Fruit fly (Drosophila melanogaster) whole organism, embryonic: ENCODE data around the gene Mks1.

ENCODE experiments used
- Bdp1 ChIP-seq: fragments of 200-800 bp; sonication (Bioruptor generic); optimal IDR thresholded peaks from 3 replicates; lab custom pipeline; 2016; ENCODE audit warnings: missing biosample characterization, missing genetic modification characterization
- BtbVII ChIP-seq: fragments of 200-800 bp; sonication (Bioruptor generic); optimal IDR thresholded peaks from 3 replicates; lab custom pipeline; 2017; ENCODE audit warnings: missing biosample characterization, mild to moderate bottlenecking, missing genetic modification characterization
- CG10209 ChIP-seq: fragments of 200-800 bp; sonication (Bioruptor generic); optimal IDR thresholded peaks from 3 replicates; lab custom pipeline; 2017; ENCODE audit warnings: missing biosample characterization, mild to moderate bottlenecking, missing genetic modification characterization, missing genetic modification reagents
- CG10462 ChIP-seq: fragments of 200-800 bp; sonication (Bioruptor generic); optimal IDR thresholded peaks from 2 replicates; lab custom pipeline; 2016; ENCODE audit warnings: missing biosample characterization, missing genetic modification characterization
- CG11560 ChIP-seq: fragments of 200-800 bp; sonication (Bioruptor generic); IDR thresholded peaks from 3 replicates; pipeline ENCODE4 v1.3.6; 2022; ENCODE audit warnings: missing biosample characterization, missing genetic modification characterization
- CG11696 ChIP-seq: fragments of 200-800 bp; sonication (Bioruptor generic); IDR thresholded peaks from 2 replicates; pipeline ENCODE4 v1.3.6; 2022; ENCODE audit warnings: missing biosample characterization, missing genetic modification characterization
- CG12104 ChIP-seq: fragments of 200-800 bp; sonication (Bioruptor generic); optimal IDR thresholded peaks from 3 replicates; lab custom pipeline; 2016; ENCODE audit warnings: missing biosample characterization, missing genetic modification characterization
- CG12155 ChIP-seq: fragments of 200-800 bp; sonication (Bioruptor generic); optimal IDR thresholded peaks from 3 replicates; lab custom pipeline; 2016; ENCODE audit warnings: missing biosample characterization, missing genetic modification characterization
- CG14860 ChIP-seq: fragments of 200-800 bp; sonication (Bioruptor generic); IDR thresholded peaks from 3 replicates; pipeline ENCODE4 v1.3.6; 2022; ENCODE audit warnings: missing biosample characterization, missing genetic modification characterization; ENCODE audit not compliant: partially characterized antibody
- CG1529 ChIP-seq: fragments of 200-800 bp; sonication (Bioruptor generic); optimal IDR thresholded peaks from 3 replicates; lab custom pipeline; 2018; ENCODE audit warnings: missing biosample characterization, missing genetic modification characterization
- CG18476 ChIP-seq: fragments of 200-800 bp; sonication (Bioruptor generic); optimal IDR thresholded peaks from 2 replicates; lab custom pipeline; 2016; ENCODE audit warnings: missing biosample characterization, mild to moderate bottlenecking, missing genetic modification characterization
- CG3995 ChIP-seq: fragments of 200-800 bp; sonication (Bioruptor generic); optimal IDR thresholded peaks from 3 replicates; lab custom pipeline; 2016; ENCODE audit warnings: missing biosample characterization, missing genetic modification characterization
- CG4328 ChIP-seq: fragments of 200-800 bp; sonication (Bioruptor generic); optimal IDR thresholded peaks from 3 replicates; lab custom pipeline; 2017; ENCODE audit warnings: missing biosample characterization, missing genetic modification reagents, missing genetic modification characterization
- CG5245 ChIP-seq: fragments of 200-800 bp; sonication (Bioruptor generic); optimal IDR thresholded peaks from 3 replicates; lab custom pipeline; 2016; ENCODE audit warnings: missing biosample characterization, missing genetic modification characterization
- CG7963 ChIP-seq: fragments of 200-800 bp; sonication (Bioruptor generic); IDR thresholded peaks from 3 replicates; pipeline ENCODE4 v1.3.6; 2022; ENCODE audit warnings: missing biosample characterization, missing genetic modification characterization; ENCODE audit not compliant: partially characterized antibody
- CG7987 ChIP-seq: fragments of 200-800 bp; sonication (Bioruptor generic); optimal IDR thresholded peaks from 2 replicates; lab custom pipeline; 2018; ENCODE audit warnings: missing biosample characterization, mild to moderate bottlenecking, missing genetic modification characterization, moderate library complexity
- CG8765 ChIP-seq: fragments of 200-800 bp; sonication (Bioruptor generic); IDR thresholded peaks from 2 replicates; pipeline ENCODE4 v1.3.6; 2022; ENCODE audit warnings: missing biosample characterization, missing genetic modification characterization
- D19B ChIP-seq: fragments of 200-800 bp; sonication (Bioruptor generic); optimal IDR thresholded peaks from 2 replicates; lab custom pipeline; 2017; ENCODE audit warnings: missing biosample characterization, mild to moderate bottlenecking, missing genetic modification characterization
- Dad ChIP-seq: fragments of 200-800 bp; sonication (Bioruptor generic); optimal IDR thresholded peaks from 3 replicates; lab custom pipeline; 2016; ENCODE audit warnings: missing biosample characterization, missing genetic modification characterization
- Dip3 ChIP-seq: fragments of 200-800 bp; sonication (Bioruptor generic); optimal IDR thresholded peaks from 3 replicates; lab custom pipeline; 2016; ENCODE audit warnings: missing biosample characterization, missing genetic modification characterization
- Doc2 ChIP-seq: fragments of 200-800 bp; sonication (Bioruptor generic); IDR thresholded peaks from 2 replicates; pipeline ENCODE4 v1.3.6; 2022; ENCODE audit warnings: missing biosample characterization, missing genetic modification characterization
- E2f1 ChIP-seq: fragments of 200-800 bp; sonication (Bioruptor generic); IDR thresholded peaks from 2 replicates; pipeline ENCODE4 v1.3.6; 2022; ENCODE audit warnings: missing biosample characterization, missing genetic modification characterization
- Fer3 ChIP-seq: fragments of 200-800 bp; sonication (Bioruptor generic); optimal IDR thresholded peaks from 2 replicates; lab custom pipeline; 2018; ENCODE audit warnings: missing biosample characterization, mild to moderate bottlenecking, missing genetic modification characterization, moderate library complexity
- HLH3B ChIP-seq: fragments of 200-800 bp; sonication (Bioruptor generic); IDR thresholded peaks from 2 replicates; pipeline ENCODE4 v1.3.6; 2022; ENCODE audit warnings: missing biosample characterization, missing genetic modification characterization
- HmgZ ChIP-seq: fragments of 200-800 bp; sonication (Bioruptor generic); optimal IDR thresholded peaks from 2 replicates; lab custom pipeline; 2018; ENCODE audit warnings: missing biosample characterization, mild to moderate bottlenecking, missing genetic modification characterization
- MESR4 ChIP-seq: fragments of 200-800 bp; sonication (Bioruptor generic); optimal IDR thresholded peaks from 2 replicates; lab custom pipeline; 2018; ENCODE audit warnings: missing biosample characterization, mild to moderate bottlenecking, missing genetic modification characterization, moderate library complexity
- Six4 ChIP-seq: fragments of 200-800 bp; sonication (Bioruptor generic); optimal IDR thresholded peaks from 2 replicates; lab custom pipeline; 2016; ENCODE audit warnings: missing biosample characterization, missing genetic modification characterization
- TFAM ChIP-seq: fragments of 200-800 bp; sonication (Bioruptor generic); optimal IDR thresholded peaks from 2 replicates; lab custom pipeline; 2017; ENCODE audit warnings: missing biosample characterization, missing genetic modification characterization, inconsistent platforms
- Xrp1 ChIP-seq: fragments of 200-800 bp; sonication (Bioruptor generic); IDR thresholded peaks from 2 replicates; pipeline ENCODE4 v1.3.6; 2022; ENCODE audit warnings: missing biosample characterization, missing genetic modification characterization
- al ChIP-seq: fragments of 200-800 bp; sonication (Bioruptor generic); IDR thresholded peaks from 2 replicates; pipeline ENCODE4 v1.3.6; 2022; ENCODE audit warnings: missing biosample characterization, missing genetic modification characterization
- ash1 ChIP-seq: fragments of 200-800 bp; sonication (Bioruptor generic); optimal IDR thresholded peaks from 2 replicates; lab custom pipeline; 2018; ENCODE audit warnings: missing biosample characterization, mild to moderate bottlenecking, missing genetic modification characterization
- bcd ChIP-seq: fragments of 200-800 bp; sonication (Bioruptor generic); optimal IDR thresholded peaks from 2 replicates; lab custom pipeline; 2017; ENCODE audit warnings: missing biosample characterization, mild to moderate bottlenecking, missing genetic modification characterization
- bigmax ChIP-seq: fragments of 200-800 bp; sonication (Bioruptor generic); optimal IDR thresholded peaks from 2 replicates; lab custom pipeline; 2018; ENCODE audit warnings: missing biosample characterization, mild to moderate bottlenecking, missing genetic modification characterization
- bowl ChIP-seq: fragments of 200-800 bp; sonication (Bioruptor generic); IDR thresholded peaks from 2 replicates; pipeline ENCODE4 v1.3.6; 2022; ENCODE audit warnings: missing biosample characterization, missing genetic modification characterization
- cg ChIP-seq: fragments of 200-800 bp; sonication (Bioruptor generic); optimal IDR thresholded peaks from 3 replicates; lab custom pipeline; 2019; ENCODE audit warnings: missing biosample characterization, mild to moderate bottlenecking, missing genetic modification characterization, moderate library complexity
- cwo ChIP-seq: fragments of 200-800 bp; sonication (Bioruptor generic); optimal IDR thresholded peaks from 3 replicates; lab custom pipeline; 2017; ENCODE audit warnings: missing biosample characterization, missing genetic modification characterization, mild to moderate bottlenecking, moderate library complexity, missing genetic modification reagents
- disco-r ChIP-seq: fragments of 200-800 bp; sonication (Bioruptor generic); optimal IDR thresholded peaks from 2 replicates; lab custom pipeline; 2016; ENCODE audit warnings: missing biosample characterization, missing genetic modification characterization
- dm ChIP-seq: fragments of 200-800 bp; sonication (Bioruptor generic); optimal IDR thresholded peaks from 3 replicates; lab custom pipeline; 2016; ENCODE audit warnings: missing biosample characterization, missing genetic modification characterization
- dmrt11E ChIP-seq: fragments of 200-800 bp; sonication (Bioruptor generic); optimal IDR thresholded peaks from 3 replicates; lab custom pipeline; 2018; ENCODE audit warnings: missing biosample characterization, mild to moderate bottlenecking, missing genetic modification characterization, moderate library complexity
- ewg ChIP-seq: fragments of 200-800 bp; sonication (Bioruptor generic); optimal IDR thresholded peaks from 3 replicates; lab custom pipeline; 2017; ENCODE audit warnings: mild to moderate bottlenecking, missing biosample characterization, missing genetic modification reagents, missing genetic modification characterization
- grau ChIP-seq: fragments of 200-800 bp; optimal IDR thresholded peaks from 3 replicates; lab custom pipeline; 2019; ENCODE audit warnings: missing biosample characterization, mild to moderate bottlenecking, missing genetic modification characterization, moderate library complexity
- insv ChIP-seq, 2 experiments: fragments of 200-800 bp; sonication (Bioruptor generic); optimal IDR thresholded peaks; 3 replicates each; lab custom pipeline; 2016 to 2018; ENCODE audit warnings: missing biosample characterization in 2 of 2, missing genetic modification characterization in 2 of 2
- jing ChIP-seq: fragments of 200-800 bp; sonication (Bioruptor generic); optimal IDR thresholded peaks from 2 replicates; lab custom pipeline; 2018; ENCODE audit warnings: missing biosample characterization, mild to moderate bottlenecking, missing genetic modification characterization
- org-1 ChIP-seq: fragments of 200-800 bp; sonication (Bioruptor generic); optimal IDR thresholded peaks from 2 replicates; lab custom pipeline; 2017; ENCODE audit warnings: missing biosample characterization, missing genetic modification characterization
- otp ChIP-seq: fragments of 200-800 bp; sonication (Bioruptor generic); IDR thresholded peaks from 3 replicates; pipeline ENCODE4, ENCODE4 v1.3.6; 2022; ENCODE audit warnings: missing biosample characterization, missing genetic modification characterization
- psq ChIP-seq: fragments of 200-800 bp; sonication (Bioruptor generic); optimal IDR thresholded peaks from 2 replicates; lab custom pipeline; 2017; ENCODE audit warnings: missing biosample characterization, missing genetic modification characterization
- ranshi ChIP-seq: fragments of 200-800 bp; sonication (Bioruptor generic); IDR thresholded peaks from 2 replicates; pipeline ENCODE4 v1.3.6; 2022; ENCODE audit warnings: missing biosample characterization, missing genetic modification characterization
- row ChIP-seq: fragments of 200-800 bp; sonication (Bioruptor generic); IDR thresholded peaks from 3 replicates; pipeline ENCODE4 v1.3.6; 2022; ENCODE audit warnings: missing biosample characterization, missing genetic modification characterization
- sens ChIP-seq: fragments of 200-800 bp; sonication (Bioruptor generic); peaks from one replicate; lab custom pipeline; 2016; ENCODE audit warnings: missing biosample characterization, missing genetic modification characterization
- sisA ChIP-seq: fragments of 200-800 bp; sonication (Bioruptor generic); IDR thresholded peaks from 2 replicates; pipeline ENCODE4 v1.3.6; 2022; ENCODE audit warnings: missing biosample characterization, missing genetic modification characterization
- tup ChIP-seq: fragments of 200-800 bp; sonication (Bioruptor generic); optimal IDR thresholded peaks from 2 replicates; lab custom pipeline; 2016; ENCODE audit warnings: missing biosample characterization, mild to moderate bottlenecking, missing genetic modification characterization, moderate library complexity
- wor ChIP-seq: fragments of 200-800 bp; sonication (Bioruptor generic); IDR thresholded peaks from 2 replicates; pipeline ENCODE4 v1.3.6; 2022; ENCODE audit warnings: missing biosample characterization, missing genetic modification characterization

Gene Mks1

DNA sequence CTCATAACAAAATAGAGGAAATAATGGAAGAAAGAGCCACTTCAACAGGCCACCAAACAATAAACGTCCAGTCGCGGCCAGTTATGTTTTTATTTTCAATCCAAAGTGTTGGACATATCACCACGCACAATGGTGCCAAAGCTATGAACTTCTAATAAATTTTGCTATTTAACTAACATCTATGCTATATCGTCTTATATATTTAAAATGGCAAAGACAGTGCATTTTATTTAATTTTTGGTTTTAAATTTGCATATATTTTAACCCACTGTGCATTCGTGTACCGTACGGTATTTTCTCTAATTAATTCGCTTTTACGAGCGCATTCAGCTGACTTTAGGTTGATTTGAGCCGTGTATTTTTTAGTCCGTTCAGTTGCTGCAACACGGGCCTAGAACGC, 42.0 kb downstream of the Mks1 start, which contains the start of gene CG15927 (continued):
- no peak for TF ChIP-seq CG10462 (GFP tag; lab: Kevin White, UChicago)
- no peak for TF ChIP-seq MESR4 (GFP tag; lab: Kevin White, UChicago)
- TF ChIP-seq CG11560 (tag; lab: Robert Waterston, UW) = no peak
- TF ChIP-seq ranshi (GFP tag; lab: Robert Waterston, UW) = peak; percentile 69
- peak; percentile 35 for TF ChIP-seq org-1
- no peak for TF ChIP-seq psq (GFP tag; lab: Kevin White, UChicago)
- TF ChIP-seq CG12155 (GFP tag; lab: Kevin White, UChicago) = no peak
- no peak for TF ChIP-seq cg (GFP tag; lab: Kevin White, UChicago)
- peak; percentile 94 for TF ChIP-seq sens
- no peak for TF ChIP-seq ash1 (GFP tag; lab: Kevin White, UChicago)
- peak; percentile 22 for TF ChIP-seq CG5245
- no peak for TF ChIP-seq Bdp1 (GFP tag; lab: Kevin White, UChicago)
- peak; percentile 62 for TF ChIP-seq wor
- no peak for TF ChIP-seq dmrt11E (tag; lab: Kevin White, UChicago)
- TF ChIP-seq D19B (GFP tag; lab: Kevin White, UChicago) = no peak
- peak; percentile 44 for TF ChIP-seq ewg (GFP tag; lab: Kevin White, UChicago)
- TF ChIP-seq grau (tag; lab: Kevin White, UChicago) = peak; percentile 50
- peak; percentile 81 for TF ChIP-seq sisA (GFP tag; lab: Robert Waterston, UW)
- no peak for TF ChIP-seq CG7987
- TF ChIP-seq CG14860 (GFP tag; lab: Robert Waterston, UW) = no peak
- TF ChIP-seq otp (GFP tag; lab: Robert Waterston, UW) = 0 out of 3 replicates have a peak, but pooled peaks have one; percentile 33
- TF ChIP-seq dm (GFP tag; lab: Kevin White, UChicago) = no peak
- TF ChIP-seq al (GFP tag; lab: Robert Waterston, UW) = no peak
- TF ChIP-seq CG3995 (GFP tag; lab: Kevin White, UChicago) = no peak
- TF ChIP-seq Xrp1 (GFP tag; lab: Robert Waterston, UW) = peak; percentile 71; the same call in 1 of the 2 replicates
- TF ChIP-seq CG1529 (GFP tag; lab: Kevin White, UChicago) = peak; percentile 60
- TF ChIP-seq CG18476 (GFP tag; lab: Kevin White, UChicago) = peak; percentile 33
- TF ChIP-seq E2f1 (GFP tag; lab: Robert Waterston, UW) = no peak
- TF ChIP-seq BtbVII (GFP tag; lab: Kevin White, UChicago) = no peak
- TF ChIP-seq HmgZ (tag; lab: Kevin White, UChicago) = no peak
- TF ChIP-seq jing (GFP tag; lab: Kevin White, UChicago) = no peak
- peak; percentile 32 for TF ChIP-seq Six4 (GFP tag; lab: Kevin White, UChicago)
- TF ChIP-seq bcd (GFP tag; lab: Kevin White, UChicago) = no peak
- TF ChIP-seq bowl (GFP tag; lab: Robert Waterston, UW) = 0 out of 2 replicates have a peak, but pooled peaks have one; percentile 16
- no peak for TF ChIP-seq disco-r
- peak; percentile 67 for TF ChIP-seq row
- TF ChIP-seq CG8765 (GFP tag; lab: Robert Waterston, UW) = no peak
- peak; percentile 79 for TF ChIP-seq HLH3B (GFP tag; lab: Robert Waterston, UW)
- peak; percentile 4 for TF ChIP-seq cwo (GFP tag; lab: Kevin White, UChicago)
- peak; percentile 31 for TF ChIP-seq CG10209 (GFP tag; lab: Kevin White, UChicago)
- TF ChIP-seq CG4328 (GFP tag; lab: Kevin White, UChicago) = no peak
- no peak for TF ChIP-seq CG12104 (GFP tag; lab: Kevin White, UChicago)
- TF ChIP-seq Dip3 = peak; percentile 8
- TF ChIP-seq insv (GFP tag; optimal IDR thresholded peaks at IDR 0.05; lab: Kevin White, UChicago) = no peak
- no peak for TF ChIP-seq Doc2
- TF ChIP-seq tup (GFP tag; lab: Kevin White, UChicago) = no peak
- no peak for TF ChIP-seq TFAM (GFP tag; lab: Kevin White, UChicago)
- peak; percentile 26 for TF ChIP-seq Fer3 (tag; lab: Kevin White, UChicago)
- TF ChIP-seq bigmax (GFP tag; lab: Kevin White, UChicago) = no peak
- no peak for TF ChIP-seq CG7963 (GFP tag; lab: Robert Waterston, UW)
- TF ChIP-seq Dad = no peak
- no peak; the same call in 1 of the 2 replicates for TF ChIP-seq CG11696
